Fruit fly (Drosophila melanogaster) whole organism, embryonic: Measurements from ENCODE around the gene CG17929.
A peak's percentile ranks its signal among the peaks of the same experiment; 100 is the strongest.

Source experiments
- Abd-B ChIP-seq: fragments of 200-800 bp; sonication (Bioruptor generic); optimal IDR thresholded peaks from 2 replicates; lab custom pipeline; 2018; ENCODE audit warnings: missing biosample characterization, mild to moderate bottlenecking, missing genetic modification characterization, moderate library complexity
- C15 ChIP-seq: fragments of 200-800 bp; sonication (Bioruptor generic); IDR thresholded peaks from 3 replicates; pipeline ENCODE4 v1.3.6; 2022; ENCODE audit warnings: missing biosample characterization, missing genetic modification characterization
- CG1024 ChIP-seq: fragments of 200-800 bp; sonication (Bioruptor generic); IDR thresholded peaks from 2 replicates; pipeline ENCODE4 v1.3.6; 2022; ENCODE audit warnings: missing biosample characterization, missing genetic modification characterization
- CG11247 ChIP-seq: fragments of 200-800 bp; sonication (Bioruptor generic); IDR thresholded peaks from 2 replicates; pipeline ENCODE4 v1.3.6; 2022; ENCODE audit warnings: missing biosample characterization, missing genetic modification characterization
- CG11504 ChIP-seq: fragments of 200-800 bp; sonication (Bioruptor generic); optimal IDR thresholded peaks from 3 replicates; lab custom pipeline; 2019; ENCODE audit warnings: missing biosample characterization, mild to moderate bottlenecking, missing genetic modification characterization, moderate library complexity
- CG12236 ChIP-seq: fragments of 200-800 bp; sonication (Bioruptor generic); optimal IDR thresholded peaks from 2 replicates; lab custom pipeline; 2016; ENCODE audit warnings: missing biosample characterization, missing genetic modification characterization
- CG16815 ChIP-seq: fragments of 200-800 bp; sonication (Bioruptor generic); optimal IDR thresholded peaks from 3 replicates; lab custom pipeline; 2017; ENCODE audit warnings: missing biosample characterization, mild to moderate bottlenecking, missing genetic modification characterization
- CG2889 ChIP-seq: fragments of 200-800 bp; sonication (Bioruptor generic); IDR thresholded peaks from 3 replicates; pipeline ENCODE4 v1.3.6; 2022; ENCODE audit warnings: missing biosample characterization, missing genetic modification characterization
- CG32532 ChIP-seq: fragments of 200-800 bp; sonication (Bioruptor generic); IDR thresholded peaks from 2 replicates; pipeline ENCODE4 v1.3.6; 2022; ENCODE audit warnings: missing biosample characterization, missing genetic modification characterization
- CG3995 ChIP-seq: fragments of 200-800 bp; sonication (Bioruptor generic); optimal IDR thresholded peaks from 3 replicates; lab custom pipeline; 2016; ENCODE audit warnings: missing biosample characterization, missing genetic modification characterization
- CG42726 ChIP-seq: fragments of 200-800 bp; sonication (Bioruptor generic); IDR thresholded peaks from 2 replicates; pipeline ENCODE4 v1.3.6; 2022; ENCODE audit warnings: missing biosample characterization, missing genetic modification characterization; ENCODE audit not compliant: partially characterized antibody
- CG43689 ChIP-seq: fragments of 200-800 bp; sonication (Bioruptor generic); IDR thresholded peaks from 2 replicates; pipeline ENCODE4 v1.3.6; 2022; ENCODE audit warnings: missing biosample characterization, missing genetic modification characterization
- CG5245 ChIP-seq: fragments of 200-800 bp; sonication (Bioruptor generic); optimal IDR thresholded peaks from 3 replicates; lab custom pipeline; 2016; ENCODE audit warnings: missing biosample characterization, missing genetic modification characterization
- CG6272 ChIP-seq: fragments of 200-800 bp; sonication (Bioruptor generic); IDR thresholded peaks from 2 replicates; pipeline ENCODE4 v1.3.6; 2022; ENCODE audit warnings: missing biosample characterization, missing genetic modification characterization
- CG6689 ChIP-seq: fragments of 200-800 bp; sonication (Bioruptor generic); IDR thresholded peaks from 2 replicates; pipeline ENCODE4 v1.3.6; 2022; ENCODE audit warnings: missing biosample characterization, missing genetic modification characterization
- CG6765 ChIP-seq: fragments of 200-800 bp; sonication (Bioruptor generic); optimal IDR thresholded peaks from 3 replicates; lab custom pipeline; 2017; ENCODE audit warnings: missing biosample characterization, mild to moderate bottlenecking, missing genetic modification characterization
- CG8281 ChIP-seq: fragments of 200-800 bp; sonication (Bioruptor generic); optimal IDR thresholded peaks from 2 replicates; lab custom pipeline; 2018; ENCODE audit warnings: missing biosample characterization, mild to moderate bottlenecking, missing genetic modification characterization, moderate library complexity
- CG8765 ChIP-seq: fragments of 200-800 bp; sonication (Bioruptor generic); IDR thresholded peaks from 2 replicates; pipeline ENCODE4 v1.3.6; 2022; ENCODE audit warnings: missing biosample characterization, missing genetic modification characterization
- CG9437 ChIP-seq: fragments of 200-800 bp; sonication (Bioruptor generic); optimal IDR thresholded peaks from 2 replicates; lab custom pipeline; 2018; ENCODE audit warnings: missing biosample characterization, mild to moderate bottlenecking, missing genetic modification characterization
- CrebB ChIP-seq: fragments of 200-800 bp; sonication (Bioruptor generic); optimal IDR thresholded peaks from 3 replicates; lab custom pipeline; 2018; ENCODE audit warnings: missing biosample characterization, mild to moderate bottlenecking, missing genetic modification characterization
- GATAe ChIP-seq: fragments of 200-800 bp; sonication (Bioruptor generic); conservative IDR thresholded peaks from 2 replicates; pipeline ENCODE4 v1.3.6; 2022; ENCODE audit warnings: missing biosample characterization, missing genetic modification characterization
- HmgZ ChIP-seq: fragments of 200-800 bp; sonication (Bioruptor generic); optimal IDR thresholded peaks from 2 replicates; lab custom pipeline; 2018; ENCODE audit warnings: missing biosample characterization, mild to moderate bottlenecking, missing genetic modification characterization
- Jarid2 ChIP-seq: fragments of 200-800 bp; sonication (Bioruptor generic); optimal IDR thresholded peaks from 3 replicates; lab custom pipeline; 2017; ENCODE audit warnings: mild to moderate bottlenecking, missing biosample characterization, missing genetic modification reagents, missing genetic modification characterization
- NC2β ChIP-seq: fragments of 200-800 bp; sonication (Bioruptor generic); optimal IDR thresholded peaks from 2 replicates; lab custom pipeline; 2016; ENCODE audit warnings: missing biosample characterization, missing genetic modification characterization
- Nf-YB ChIP-seq: fragments of 200-800 bp; sonication (Bioruptor generic); optimal IDR thresholded peaks from 3 replicates; lab custom pipeline; 2019; ENCODE audit warnings: missing biosample characterization, mild to moderate bottlenecking, missing genetic modification characterization, moderate library complexity
- Opbp ChIP-seq: fragments of 200-800 bp; sonication (Bioruptor generic); IDR thresholded peaks from 3 replicates; pipeline ENCODE4 v1.3.6; 2022; ENCODE audit warnings: missing biosample characterization, missing genetic modification characterization; ENCODE audit not compliant: partially characterized antibody
- Rx ChIP-seq: fragments of 200-800 bp; sonication (Bioruptor generic); IDR thresholded peaks from 2 replicates; pipeline ENCODE4 v1.3.6; 2022; ENCODE audit warnings: missing biosample characterization, missing genetic modification characterization
- Scr ChIP-seq: fragments of 200-800 bp; sonication (Bioruptor generic); IDR thresholded peaks from 2 replicates; pipeline ENCODE4 v1.3.6; 2022; ENCODE audit warnings: missing biosample characterization, missing genetic modification characterization; ENCODE audit not compliant: partially characterized antibody
- bbx ChIP-seq: fragments of 200-800 bp; sonication (Bioruptor generic); IDR thresholded peaks from 2 replicates; pipeline ENCODE4 v1.3.6; 2022; ENCODE audit warnings: missing biosample characterization, missing genetic modification characterization; ENCODE audit not compliant: partially characterized antibody
- bcd ChIP-seq: fragments of 200-800 bp; sonication (Bioruptor generic); optimal IDR thresholded peaks from 2 replicates; lab custom pipeline; 2017; ENCODE audit warnings: missing biosample characterization, mild to moderate bottlenecking, missing genetic modification characterization
- dati ChIP-seq: fragments of 200-800 bp; sonication (Bioruptor generic); IDR thresholded peaks from 2 replicates; pipeline ENCODE4 v1.3.6; 2022; ENCODE audit warnings: missing biosample characterization, missing genetic modification characterization
- disco-r ChIP-seq: fragments of 200-800 bp; sonication (Bioruptor generic); optimal IDR thresholded peaks from 2 replicates; lab custom pipeline; 2016; ENCODE audit warnings: missing biosample characterization, missing genetic modification characterization
- dm ChIP-seq: fragments of 200-800 bp; sonication (Bioruptor generic); optimal IDR thresholded peaks from 3 replicates; lab custom pipeline; 2016; ENCODE audit warnings: missing biosample characterization, missing genetic modification characterization
- en ChIP-seq: fragments of 200-800 bp; sonication (Bioruptor generic); optimal IDR thresholded peaks from 2 replicates; lab custom pipeline; 2016; ENCODE audit warnings: missing biosample characterization, missing genetic modification characterization
- gcm ChIP-seq: fragments of 200-800 bp; sonication (Bioruptor generic); optimal IDR thresholded peaks from 2 replicates; lab custom pipeline; 2019; ENCODE audit warnings: missing biosample characterization, mild to moderate bottlenecking, missing genetic modification characterization, moderate library complexity
- grn ChIP-seq: fragments of 200-800 bp; sonication (Bioruptor generic); optimal IDR thresholded peaks from 3 replicates; lab custom pipeline; 2017; ENCODE audit warnings: missing biosample characterization, missing genetic modification characterization
- hb ChIP-seq: fragments of 200-800 bp; sonication (Bioruptor generic); IDR thresholded peaks from 3 replicates; pipeline ENCODE4 v1.3.6; 2022; ENCODE audit warnings: missing biosample characterization, missing genetic modification characterization; ENCODE audit not compliant: partially characterized antibody
- kay ChIP-seq: fragments of 200-800 bp; sonication (Bioruptor generic); optimal IDR thresholded peaks from 2 replicates; lab custom pipeline; 2016; ENCODE audit warnings: missing biosample characterization, missing genetic modification characterization
- mirr ChIP-seq: fragments of 200-800 bp; sonication (Bioruptor generic); optimal IDR thresholded peaks from 3 replicates; lab custom pipeline; 2018; ENCODE audit warnings: missing biosample characterization, mild to moderate bottlenecking, missing genetic modification characterization
- nerfin-1 ChIP-seq: fragments of 200-800 bp; sonication (Bioruptor generic); optimal IDR thresholded peaks from 3 replicates; lab custom pipeline; 2019; ENCODE audit warnings: missing biosample characterization, mild to moderate bottlenecking, missing genetic modification characterization, moderate library complexity
- nmo ChIP-seq: fragments of 200-800 bp; sonication (Bioruptor generic); optimal IDR thresholded peaks from 2 replicates; lab custom pipeline; 2018; ENCODE audit warnings: missing biosample characterization, mild to moderate bottlenecking, missing genetic modification characterization, moderate library complexity
- nom ChIP-seq: fragments of 200-800 bp; sonication (Bioruptor generic); optimal IDR thresholded peaks from 2 replicates; lab custom pipeline; 2017; ENCODE audit warnings: missing biosample characterization, missing genetic modification characterization, mild to moderate bottlenecking, moderate library complexity, missing genetic modification reagents
- onecut ChIP-seq: fragments of 200-800 bp; sonication (Bioruptor generic); IDR thresholded peaks from 2 replicates; pipeline ENCODE4 v1.3.6; 2022; ENCODE audit warnings: missing biosample characterization, missing genetic modification characterization
- ro ChIP-seq: fragments of 200-800 bp; sonication (Bioruptor generic); IDR thresholded peaks from 2 replicates; pipeline ENCODE4 v1.3.6; 2022; ENCODE audit warnings: missing biosample characterization, missing genetic modification characterization
- sob ChIP-seq: fragments of 200-800 bp; sonication (Bioruptor generic); IDR thresholded peaks from 2 replicates; pipeline ENCODE4 v1.3.6; 2022; ENCODE audit warnings: missing biosample characterization, missing genetic modification characterization
- sr ChIP-seq: fragments of 200-800 bp; sonication (Bioruptor generic); IDR thresholded peaks from 3 replicates; pipeline ENCODE4 v1.3.6; 2022; ENCODE audit warnings: missing biosample characterization, missing genetic modification characterization
- stwl ChIP-seq: fragments of 200-800 bp; sonication (Bioruptor generic); optimal IDR thresholded peaks from 3 replicates; lab custom pipeline; 2018; ENCODE audit warnings: missing biosample characterization, mild to moderate bottlenecking, missing genetic modification characterization, moderate library complexity
- vfl ChIP-seq: fragments of 200-800 bp; sonication (Bioruptor generic); optimal IDR thresholded peaks from 2 replicates; lab custom pipeline; 2016; ENCODE audit warnings: missing biosample characterization, missing genetic modification characterization
- wdn ChIP-seq: fragments of 200-800 bp; sonication (Bioruptor generic); IDR thresholded peaks from 2 replicates; pipeline ENCODE4 v1.3.6; 2022; ENCODE audit warnings: missing biosample characterization, missing genetic modification characterization
- yki ChIP-seq: fragments of >200 bp; optimal IDR thresholded peaks from 3 replicates; lab custom pipeline; 2018

CG17929 gene

dm6 chr3R:16305185-16305989 lies 19.9 kb upstream of the CG17929 start, which contains the start of gene Zip89B (continued):
- peak; percentile 46 for TF ChIP-seq HmgZ (tag; lab: Kevin White, UChicago)
- TF ChIP-seq CG8281: no peak
- TF ChIP-seq dm (GFP tag; lab: Kevin White, UChicago): no peak
- no peak for TF ChIP-seq CG1024
- TF ChIP-seq onecut: no peak
- TF ChIP-seq mirr (GFP tag; lab: Kevin White, UChicago): no peak
- TF ChIP-seq CG2889 (GFP tag; lab: Robert Waterston, UW): no peak
- TF ChIP-seq CG8765 (GFP tag; lab: Robert Waterston, UW): no peak
- TF ChIP-seq C15: 0 out of 3 replicates have a peak, but pooled peaks have one; percentile 30
- no peak; the same call in 1 of the 2 replicates for TF ChIP-seq CG32532
- no peak for TF ChIP-seq vfl
- no peak for TF ChIP-seq NC2β (GFP tag; lab: Kevin White, UChicago)
- TF ChIP-seq sob (GFP tag; lab: Robert Waterston, UW): 0 out of 2 replicates have a peak, but pooled peaks have one; percentile 43
- no peak for TF ChIP-seq wdn
- no peak for TF ChIP-seq CG12236 (GFP tag; lab: Kevin White, UChicago)
- TF ChIP-seq nmo (GFP tag; lab: Kevin White, UChicago): no peak
- no peak for TF ChIP-seq ro (GFP tag; lab: Robert Waterston, UW)
- TF ChIP-seq hb (GFP tag; lab: Robert Waterston, UW): no peak
- peak; percentile 13; the same call in 1 of the 2 replicates for TF ChIP-seq CG6689 (GFP tag; lab: Robert Waterston, UW)
- no peak for TF ChIP-seq sr (GFP tag; lab: Robert Waterston, UW)
- no peak for TF ChIP-seq CG42726 (GFP tag; lab: Robert Waterston, UW)
- no peak for TF ChIP-seq dati (GFP tag; lab: Robert Waterston, UW)
- TF ChIP-seq Opbp (GFP tag; lab: Robert Waterston, UW): no peak
- no peak for TF ChIP-seq CG6272
- no peak for TF ChIP-seq CG16815
- 0 out of 2 replicates have a peak, but pooled peaks have one; percentile 7 for TF ChIP-seq Scr
- TF ChIP-seq CG5245: no peak
- no peak for TF ChIP-seq CG11504
- no peak for TF ChIP-seq gcm (GFP tag; lab: Kevin White, UChicago)
- peak; percentile 47 for TF ChIP-seq stwl (tag; lab: Kevin White, UChicago)
- TF ChIP-seq Abd-B (GFP tag; lab: Kevin White, UChicago): no peak
- TF ChIP-seq CG9437 (GFP tag; lab: Kevin White, UChicago): no peak
- TF ChIP-seq CG6765 (GFP tag; lab: Kevin White, UChicago): no peak
- no peak; the same call in 1 of the 2 replicates for TF ChIP-seq bbx
- no peak for TF ChIP-seq en (GFP tag; lab: Kevin White, UChicago)
- no peak for TF ChIP-seq CG43689 (GFP tag; lab: Robert Waterston, UW)
- no peak for TF ChIP-seq kay (GFP tag; lab: Kevin White, UChicago)
- no peak for TF ChIP-seq Nf-YB (GFP tag; lab: Kevin White, UChicago)
- TF ChIP-seq GATAe (GFP tag; lab: Robert Waterston, UW): no peak
- TF ChIP-seq nom (GFP tag; lab: Kevin White, UChicago): peak; percentile 46
- TF ChIP-seq Rx (GFP tag; lab: Robert Waterston, UW): no peak
- no peak for TF ChIP-seq grn
- TF ChIP-seq yki (lab: Kevin White, UChicago): no peak
- peak; percentile 91 for TF ChIP-seq Jarid2 (GFP tag; lab: Kevin White, UChicago)
- TF ChIP-seq bcd: no peak
- no peak for TF ChIP-seq nerfin-1 (tag; lab: Kevin White, UChicago)
- no peak for TF ChIP-seq CrebB (tag; lab: Kevin White, UChicago)
- TF ChIP-seq disco-r (GFP tag; lab: Kevin White, UChicago): no peak
- TF ChIP-seq CG3995: peak; percentile 61
- no peak for TF ChIP-seq CG11247 (GFP tag; lab: Robert Waterston, UW)
